Worm (Caenorhabditis elegans) whole organism, L4/young adult: ENCODE results near the gene srt-28.

Source experiments
- W03F9.2 ChIP-seq: fragments of 150-350 bp; optimal IDR thresholded peaks from 2 replicates; lab custom pipeline; 2014; ENCODE audit warnings: missing biosample characterization, missing genetic modification characterization
- dao-5 ChIP-seq: sonication (generic microtip); optimal IDR thresholded peaks from 2 replicates; lab custom pipeline; 2016; ENCODE audit warnings: missing genotype, missing genetic modification characterization, moderate library complexity, missing compliant biosample characterization
- him-1 ChIP-seq: sonication (generic microtip); optimal IDR thresholded peaks from 2 replicates; lab custom pipeline; 2016; ENCODE audit warnings: missing genotype, missing genetic modification reagents, missing genetic modification characterization, missing compliant biosample characterization

DNA sequence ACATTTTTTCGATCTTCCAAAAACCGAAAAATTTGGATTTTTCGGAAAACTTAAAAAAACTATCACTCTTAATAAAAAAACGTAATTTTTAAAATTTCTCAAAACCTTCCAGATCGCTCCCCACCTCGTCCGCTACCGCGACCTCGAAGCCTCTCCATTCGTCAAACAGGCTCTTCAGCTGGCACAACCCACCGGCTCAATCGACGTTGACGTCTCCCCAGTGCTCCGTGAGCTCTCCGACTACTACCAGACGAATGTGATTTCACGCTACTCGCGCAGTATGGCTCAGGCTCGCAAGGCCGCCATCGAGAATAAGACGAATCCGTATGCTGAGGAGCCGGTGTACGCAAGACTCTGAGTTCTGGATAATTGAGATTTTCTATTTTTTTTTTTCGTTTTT, 7.1 kb downstream of the srt-28 start:
- no peak for TF ChIP-seq dao-5 (tag; lab: Kevin White, UChicago)
- no peak for TF ChIP-seq him-1
- no peak for TF ChIP-seq W03F9.2 (tag; lab: Kevin White, UChicago)
